Worm (Caenorhabditis elegans): ENCODE results near the gene F28C6.8.

The F28C6.8 gene

ce11 chrII:8621883-8622282, 15.2 kb downstream of the F28C6.8 start, which contains the start of gene T22C8.3:
Gene T22C8.3, minus strand, starts transcription at chrII:8621983.
- TF ChIP-seq dpl-1 (GFP tag; optimal IDR thresholded peaks at IDR 0.05), result peak in 1 of 3 experiments; percentile 4
- no peak for TF ChIP-seq sox-4 (tag; optimal IDR thresholded peaks at IDR 0.05)

ce11 chrII:8623396-8623795, 16.7 kb downstream of the F28C6.8 start, which contains the start of gene T22C8.4:
Gene T22C8.4, minus strand, starts transcription at chrII:8623496.
- TF ChIP-seq ces-1 (GFP tag; optimal IDR thresholded peaks at IDR 0.05), result no peak
- TF ChIP-seq xbp-1 (tag; optimal IDR thresholded peaks at IDR 0.05), result no peak
- no peak for TF ChIP-seq C34B4.2 (tag; optimal IDR thresholded peaks at IDR 0.05)
- no peak for TF ChIP-seq unc-130 (tag; optimal IDR thresholded peaks at IDR 0.05)

ce11 chrII:8625163-8625562, 18.5 kb downstream of the F28C6.8 start, which contains the start of gene sptf-2:
Gene sptf-2, plus strand, starts transcription at chrII:8625459.
- TF ChIP-seq elt-2 (tag; optimal IDR thresholded peaks at IDR 0.05) (peak; percentile 91), jun-1 (tag; optimal IDR thresholded peaks at IDR 0.05) (peak; percentile 34), pqm-1 (tag; optimal IDR thresholded peaks at IDR 0.05) (peak; percentile 89), efl-1 (optimal IDR thresholded peaks at IDR 0.05) (no peak), efl-1 (GFP tag; optimal IDR thresholded peaks at IDR 0.05 in 1 of 2) (peak in 1 of 2 experiments; percentile 88), lir-3 (tag; optimal IDR thresholded peaks at IDR 0.05; ENCODE audit: poor library complexity) (no peak), lin-35 (GFP tag; optimal IDR thresholded peaks at IDR 0.05) (peak in 1 of 2 experiments; percentile 21), mef-2 (tag; optimal IDR thresholded peaks at IDR 0.05) (no peak)

ce11 chrII:8626598-8626997, 19.9 kb downstream of the F28C6.8 start:
- TF ChIP-seq jun-1 (tag; optimal IDR thresholded peaks at IDR 0.05) (no peak), efl-3 (GFP tag; optimal IDR thresholded peaks at IDR 0.05) (no peak), mef-2 (tag; optimal IDR thresholded peaks at IDR 0.05) (no peak), efl-1 (optimal IDR thresholded peaks at IDR 0.05) (no peak), efl-1 (GFP tag; optimal IDR thresholded peaks at IDR 0.05 in 1 of 2) (peak in 1 of 2 experiments; percentile 51), ceh-63 (GFP tag; optimal IDR thresholded peaks at IDR 0.05) (no peak), ceh-90 (tag; optimal IDR thresholded peaks at IDR 0.05) (no peak), blmp-1 (tag; optimal IDR thresholded peaks at IDR 0.05) (no peak), hlh-17 (GFP tag; optimal IDR thresholded peaks at IDR 0.05; ENCODE audit: borderline replicate concordance) (no peak), nhr-76 (tag; optimal IDR thresholded peaks at IDR 0.05) (no peak)

- TF ChIP-seq nhr-28 (tag; optimal IDR thresholded peaks at IDR 0.05), result no peak
These were observed 21.3 kb downstream of the F28C6.8 start for ce11 chrII:8627907-8628306.

ce11 chrII:8630088-8630487, 23.4 kb downstream of the F28C6.8 start, which contains the start of gene T22C8.6:
Gene T22C8.6, minus strand, starts transcription at chrII:8630281.
- peak; percentile 48 for TF ChIP-seq lin-14 (GFP tag; optimal IDR thresholded peaks at IDR 0.05)
- TF ChIP-seq lin-35 (GFP tag; optimal IDR thresholded peaks at IDR 0.05), result peak in 1 of 2 experiments; percentile 3
- TF ChIP-seq isw-1 (GFP tag; IDR thresholded peaks at IDR 0.05), result no peak
- no peak for TF ChIP-seq mab-9 (GFP tag; IDR thresholded peaks at IDR 0.05)
- no peak for TF ChIP-seq unc-30 (tag; optimal IDR thresholded peaks at IDR 0.05)
- peak; percentile 47 for TF ChIP-seq nhr-20 (tag; optimal IDR thresholded peaks at IDR 0.05)
- TF ChIP-seq ceh-82 (tag; optimal IDR thresholded peaks at IDR 0.05), result no peak
- TF ChIP-seq skn-1 (tag; optimal IDR thresholded peaks at IDR 0.05), result no peak
- peak; percentile 75 for TF ChIP-seq nhr-85 (tag)
- peak in 1 of 6 experiments; percentile 25 for TF ChIP-seq elt-3 (tag; optimal IDR thresholded peaks at IDR 0.05)
- TF ChIP-seq blmp-1 (tag; optimal IDR thresholded peaks at IDR 0.05), result peak; percentile 78
- no peak for TF ChIP-seq pqm-1 (tag; optimal IDR thresholded peaks at IDR 0.05)

- TF ChIP-seq nhr-20 (tag; optimal IDR thresholded peaks at IDR 0.05) (no peak), sptf-1 (tag; optimal IDR thresholded peaks at IDR 0.05) (no peak), nhr-71 (tag; optimal IDR thresholded peaks at IDR 0.05) (no peak), ztf-4 (tag; optimal IDR thresholded peaks at IDR 0.05) (no peak), ces-1 (GFP tag; optimal IDR thresholded peaks at IDR 0.05) (no peak), sox-4 (tag; optimal IDR thresholded peaks at IDR 0.05) (no peak), F16B12.6 (tag; optimal IDR thresholded peaks at IDR 0.05) (no peak)
These were observed 25.1 kb downstream of the F28C6.8 start for ce11 chrII:8631766-8632165.

Data from whole organism, L1 larva.